Worm (Caenorhabditis elegans) whole organism, L1 larva: ENCODE measurements around the gene ssu-2.
A peak's percentile ranks its signal among the peaks of the same experiment; 100 is the strongest.

Source experiments
- C34B4.2 ChIP-seq: sonication (generic microtip); optimal IDR thresholded peaks from 2 replicates; lab custom pipeline; 2017; ENCODE audit warnings: mild to moderate bottlenecking, missing genetic modification characterization, missing compliant biosample characterization
- F16B12.6 ChIP-seq: fragments of 150-350 bp; optimal IDR thresholded peaks from 2 replicates; lab custom pipeline; 2014; ENCODE audit warnings: missing biosample characterization, missing genetic modification characterization
- ces-1 ChIP-seq: fragments of 150-350 bp; optimal IDR thresholded peaks from 2 replicates; lab custom pipeline; 2014; ENCODE audit warnings: missing biosample characterization, missing genetic modification reagents, missing genetic modification characterization
- dsc-1 ChIP-seq: sonication (generic microtip); optimal IDR thresholded peaks from 2 replicates; lab custom pipeline; 2016; ENCODE audit warnings: mild to moderate bottlenecking, missing genetic modification characterization, missing compliant biosample characterization
- efl-3 ChIP-seq: fragments of 200-800 bp; sonication (Bioruptor generic); optimal IDR thresholded peaks from 2 replicates; lab custom pipeline; 2018; ENCODE audit warnings: mild to moderate bottlenecking, missing genetic modification characterization, missing compliant biosample characterization
- egl-27 ChIP-seq, 2 experiments: fragments of 150-350 bp in 1 of 2; sonication (generic microtip); optimal IDR thresholded peaks; 3 replicates each; lab custom pipeline; 2017 to 2018; ENCODE audit warnings: missing biosample characterization in 2 of 2, missing genetic modification characterization in 2 of 2, missing genetic modification reagents in 2 of 2
- elt-2 ChIP-seq: sonication (generic microtip); optimal IDR thresholded peaks from 2 replicates; lab custom pipeline; 2016; ENCODE audit warnings: missing genetic modification characterization, mild to moderate bottlenecking, inconsistent platforms, missing compliant biosample characterization, missing genetic modification reagents
- elt-3 ChIP-seq, 6 experiments: fragments of 150-350 bp in 1 of 6; sonication (generic microtip); optimal IDR thresholded peaks; 2 replicates each; lab custom pipeline; 2017 to 2018; ENCODE audit warnings: missing biosample characterization in 6 of 6, missing genetic modification characterization in 6 of 6, inconsistent platforms in 1 of 6
- ets-5 ChIP-seq: fragments of 200-800 bp; sonication (Bioruptor generic); IDR thresholded peaks from 2 replicates; pipeline ENCODE4 v1.3.6; 2022; ENCODE audit warnings: missing genetic modification characterization, missing compliant biosample characterization
- fkh-10 ChIP-seq: sonication (generic microtip); optimal IDR thresholded peaks from 2 replicates; lab custom pipeline; 2017; ENCODE audit warnings: missing biosample characterization, missing genetic modification reagents, missing genetic modification characterization
- fkh-4 ChIP-seq: sonication (generic microtip); optimal IDR thresholded peaks from 2 replicates; lab custom pipeline; 2016; ENCODE audit warnings: missing compliant biosample characterization, missing genetic modification characterization, borderline replicate concordance
- fkh-8 ChIP-seq: sonication (generic microtip); optimal IDR thresholded peaks from 2 replicates; lab custom pipeline; 2016; ENCODE audit warnings: mild to moderate bottlenecking, missing genetic modification characterization, missing compliant biosample characterization
- fos-1 ChIP-seq: fragments of 150-350 bp; optimal IDR thresholded peaks from 2 replicates; lab custom pipeline; 2014; ENCODE audit warnings: missing biosample characterization, missing genetic modification characterization
- grh-1 ChIP-seq: fragments of 200-800 bp; sonication (Bioruptor generic); IDR thresholded peaks from 2 replicates; pipeline ENCODE4 v1.3.6; 2022; ENCODE audit warnings: missing genetic modification reagents, missing genetic modification characterization, missing compliant biosample characterization
- hlh-4 ChIP-seq: sonication (generic microtip); optimal IDR thresholded peaks from 2 replicates; lab custom pipeline; 2016; ENCODE audit warnings: mild to moderate bottlenecking, missing genetic modification characterization, missing compliant biosample characterization
- hpl-2 ChIP-seq: fragments of 150-350 bp; optimal IDR thresholded peaks from 2 replicates; lab custom pipeline; 2014; ENCODE audit warnings: missing biosample characterization, missing genetic modification reagents, missing genetic modification characterization
- jun-1 ChIP-seq: fragments of 150-350 bp; optimal IDR thresholded peaks from 2 replicates; lab custom pipeline; 2014; ENCODE audit warnings: missing biosample characterization, missing genetic modification reagents, missing genetic modification characterization
- lin-13 ChIP-seq: fragments of 150-350 bp; optimal IDR thresholded peaks from 2 replicates; lab custom pipeline; 2014; ENCODE audit warnings: missing biosample characterization, missing genetic modification reagents, missing genetic modification characterization
- lin-35 ChIP-seq, 2 experiments: fragments of 150-350 bp; optimal IDR thresholded peaks; 2 replicates each; lab custom pipeline; 2014; ENCODE audit warnings: missing biosample characterization in 2 of 2, missing genetic modification characterization in 2 of 2, missing genetic modification reagents in 2 of 2
- lir-3 ChIP-seq: sonication (generic microtip); optimal IDR thresholded peaks from 2 replicates; lab custom pipeline; 2016; ENCODE audit warnings: mild to moderate bottlenecking, missing genetic modification characterization, moderate library complexity, missing compliant biosample characterization; ENCODE audit not compliant: poor library complexity
- mab-9 ChIP-seq: fragments of 200-800 bp; sonication (Bioruptor generic); IDR thresholded peaks from 2 replicates; pipeline ENCODE4 v1.3.6; 2022; ENCODE audit warnings: missing genetic modification reagents, missing genetic modification characterization, missing compliant biosample characterization
- nhr-11 ChIP-seq: fragments of 150-350 bp; optimal IDR thresholded peaks from 2 replicates; lab custom pipeline; 2014; ENCODE audit warnings: missing biosample characterization, missing genetic modification characterization
- nhr-12 ChIP-seq: sonication (generic microtip); optimal IDR thresholded peaks from 2 replicates; lab custom pipeline; 2017; ENCODE audit warnings: missing biosample characterization, missing genetic modification characterization
- nhr-19 ChIP-seq: fragments of 200-800 bp; sonication (Bioruptor generic); conservative IDR thresholded peaks from 2 replicates; pipeline ENCODE4 v1.3.6; 2022; ENCODE audit warnings: missing genetic modification characterization, missing compliant biosample characterization
- nhr-47 ChIP-seq: sonication (generic microtip); optimal IDR thresholded peaks from 2 replicates; lab custom pipeline; 2016; ENCODE audit warnings: mild to moderate bottlenecking, missing genetic modification characterization, moderate library complexity, missing compliant biosample characterization
- nhr-77 ChIP-seq: fragments of 150-350 bp; optimal IDR thresholded peaks from 2 replicates; lab custom pipeline; 2014; ENCODE audit warnings: missing biosample characterization, missing genetic modification characterization
- nhr-85 ChIP-seq: sonication (generic microtip); peaks from one replicate; lab custom pipeline; 2016; ENCODE audit warnings: missing genetic modification characterization, inconsistent platforms, missing compliant biosample characterization
- nhr-90 ChIP-seq: sonication (generic microtip); optimal IDR thresholded peaks from 2 replicates; lab custom pipeline; 2016; ENCODE audit warnings: mild to moderate bottlenecking, missing genetic modification characterization, missing compliant biosample characterization; ENCODE audit not compliant: poor library complexity
- pag-3 ChIP-seq: sonication (generic microtip); optimal IDR thresholded peaks from 2 replicates; lab custom pipeline; 2017; ENCODE audit warnings: missing genetic modification characterization, mild to moderate bottlenecking, missing compliant biosample characterization, antibody characterized with exemption, borderline replicate concordance; ENCODE audit not compliant: insufficient read depth
- pax-3 ChIP-seq: fragments of 200-800 bp; sonication (Bioruptor generic); optimal IDR thresholded peaks from 2 replicates; lab custom pipeline; 2018; ENCODE audit warnings: mild to moderate bottlenecking, missing genetic modification characterization, moderate library complexity, missing compliant biosample characterization
- pqm-1 ChIP-seq: sonication (generic microtip); optimal IDR thresholded peaks from 3 replicates; lab custom pipeline; 2017; ENCODE audit warnings: missing biosample characterization, missing genetic modification characterization
- rnt-1 ChIP-seq: sonication (generic microtip); optimal IDR thresholded peaks from 2 replicates; lab custom pipeline; 2016; ENCODE audit warnings: mild to moderate bottlenecking, missing genetic modification characterization, moderate library complexity, missing compliant biosample characterization
- sox-4 ChIP-seq: sonication (generic microtip); optimal IDR thresholded peaks from 2 replicates; lab custom pipeline; 2016; ENCODE audit warnings: missing genetic modification characterization, missing compliant biosample characterization
- sptf-1 ChIP-seq: fragments of 150-350 bp; optimal IDR thresholded peaks from 2 replicates; lab custom pipeline; 2014; ENCODE audit warnings: missing biosample characterization, missing genetic modification characterization
- sup-37 ChIP-seq: fragments of 200-800 bp; sonication (Bioruptor generic); optimal IDR thresholded peaks from 2 replicates; lab custom pipeline; 2018; ENCODE audit warnings: mild to moderate bottlenecking, missing genetic modification characterization, missing compliant biosample characterization
- swsn-7 ChIP-seq: sonication (generic microtip); optimal IDR thresholded peaks from 2 replicates; lab custom pipeline; 2016; ENCODE audit warnings: missing genetic modification characterization, missing compliant biosample characterization
- tbx-2 ChIP-seq: sonication (generic microtip); optimal IDR thresholded peaks from 2 replicates; lab custom pipeline; 2016; ENCODE audit warnings: missing genetic modification characterization, missing compliant biosample characterization
- unc-130 ChIP-seq: fragments of 150-350 bp; optimal IDR thresholded peaks from 2 replicates; lab custom pipeline; 2017; ENCODE audit warnings: missing biosample characterization, missing genetic modification characterization, inconsistent platforms
- unc-86 ChIP-seq: sonication (generic microtip); optimal IDR thresholded peaks from 2 replicates; lab custom pipeline; 2016; ENCODE audit warnings: missing genetic modification characterization, missing compliant biosample characterization
- vab-15 ChIP-seq: sonication (generic microtip); optimal IDR thresholded peaks from 2 replicates; lab custom pipeline; 2017; ENCODE audit warnings: missing genotype, mild to moderate bottlenecking, missing genetic modification characterization, missing compliant biosample characterization
- xbp-1 ChIP-seq: sonication (generic microtip); optimal IDR thresholded peaks from 2 replicates; lab custom pipeline; 2016; ENCODE audit warnings: missing genetic modification characterization, missing compliant biosample characterization
- zip-4 ChIP-seq: fragments of 200-800 bp; sonication (Bioruptor generic); optimal IDR thresholded peaks from 2 replicates; lab custom pipeline; 2018; ENCODE audit warnings: mild to moderate bottlenecking, missing genetic modification characterization, moderate library complexity, missing compliant biosample characterization

Gene ssu-2

ce11 chrIV:14377267-14377814 is 16.3 kb downstream of the ssu-2 start:
- no peak for TF ChIP-seq ets-5 (GFP tag; lab: Robert Waterston, UW)
- no peak for TF ChIP-seq ces-1 (GFP tag; lab: Kevin White, UChicago)
- no peak for TF ChIP-seq mab-9 (GFP tag; lab: Robert Waterston, UW)
- no peak for TF ChIP-seq sox-4 (tag; lab: Kevin White, UChicago)
- TF ChIP-seq sptf-1 = no peak
- no peak for TF ChIP-seq nhr-90 (tag; lab: Kevin White, UChicago)
- TF ChIP-seq xbp-1 = no peak
- no peak for TF ChIP-seq hpl-2 (GFP tag; lab: Kevin White, UChicago)
- no peak for TF ChIP-seq nhr-11 (tag; lab: Kevin White, UChicago)
- TF ChIP-seq nhr-47 (tag; lab: Kevin White, UChicago) = no peak
- no peak for TF ChIP-seq pag-3
- no peak for TF ChIP-seq zip-4 (GFP tag; lab: Kevin White, UChicago)
- TF ChIP-seq pax-3 (tag; lab: Kevin White, UChicago) = no peak
- TF ChIP-seq sup-37 = no peak
- no peak for TF ChIP-seq vab-15 (tag; lab: Kevin White, UChicago)
- no peak for TF ChIP-seq lir-3
- TF ChIP-seq egl-27 (tag; optimal IDR thresholded peaks at IDR 0.05; lab: Kevin White, UChicago) = no peak
- no peak for TF ChIP-seq unc-86 (tag; lab: Kevin White, UChicago)
- no peak for TF ChIP-seq nhr-19 (GFP tag; lab: Robert Waterston, UW)
- no peak for TF ChIP-seq grh-1

- TF ChIP-seq unc-130 (tag; lab: Kevin White, UChicago) (no peak), jun-1 (tag; lab: Kevin White, UChicago) (no peak), mab-9 (GFP tag; lab: Robert Waterston, UW) (no peak), nhr-12 (no peak), rnt-1 (tag; lab: Kevin White, UChicago) (no peak), elt-2 (no peak), hlh-4 (tag; lab: Kevin White, UChicago) (no peak), egl-27 (tag; optimal IDR thresholded peaks at IDR 0.05; lab: Kevin White, UChicago) (no peak), lin-35 (GFP tag; optimal IDR thresholded peaks at IDR 0.05; lab: Kevin White, UChicago) (no peak)
Measured at ce11 chrIV:14377850-14378249, 16.8 kb downstream of the ssu-2 start.

ce11 chrIV:14379191-14379590 is 18.1 kb downstream of the ssu-2 start:
- no peak for TF ChIP-seq nhr-85 (tag; lab: Kevin White, UChicago)
- no peak for TF ChIP-seq lin-13 (GFP tag; lab: Kevin White, UChicago)
- TF ChIP-seq efl-3 = no peak
- TF ChIP-seq nhr-19 (GFP tag; lab: Robert Waterston, UW) = no peak
- TF ChIP-seq pax-3 (tag; lab: Kevin White, UChicago) = no peak
- TF ChIP-seq dsc-1 (tag; lab: Kevin White, UChicago) = peak; percentile 86
- no peak for TF ChIP-seq elt-3 (tag; optimal IDR thresholded peaks at IDR 0.05; lab: Kevin White, UChicago)
- TF ChIP-seq fos-1 (tag; lab: Kevin White, UChicago) = no peak
- TF ChIP-seq sup-37 = no peak
- peak; percentile 69 for TF ChIP-seq fkh-4 (tag; lab: Kevin White, UChicago)

ce11 chrIV:14383474-14383873 is 22.4 kb downstream of the ssu-2 start, which contains the start of gene paqr-3:
TSS of gene paqr-3 (minus strand) at chrIV:14383683.
- TF ChIP-seq fkh-8 (no peak), pqm-1 (tag; lab: Kevin White, UChicago) (no peak), nhr-77 (tag; lab: Kevin White, UChicago) (no peak), swsn-7 (tag; lab: Kevin White, UChicago) (no peak), nhr-11 (tag; lab: Kevin White, UChicago) (no peak), tbx-2 (tag; lab: Kevin White, UChicago) (no peak), C34B4.2 (tag; lab: Kevin White, UChicago) (no peak), fkh-10 (GFP tag; lab: Kevin White, UChicago) (no peak), F16B12.6 (tag; lab: Kevin White, UChicago) (no peak)
